Worm (Caenorhabditis elegans) whole organism, L2 larva: ENCODE data around the gene enee-1.

Experiments
- C34F6.9 ChIP-seq: fragments of 150-350 bp; optimal IDR thresholded peaks from 2 replicates; lab custom pipeline; 2014; ENCODE audit warnings: missing biosample characterization, missing genetic modification characterization
- R02D3.7 ChIP-seq: fragments of 150-350 bp; optimal IDR thresholded peaks from 2 replicates; lab custom pipeline; 2014; ENCODE audit warnings: missing biosample characterization, missing genetic modification characterization
- Y55F3AM.14 ChIP-seq: fragments of 200-800 bp; sonication (Bioruptor generic); optimal IDR thresholded peaks from 2 replicates; lab custom pipeline; 2018; ENCODE audit warnings: mild to moderate bottlenecking, missing genetic modification characterization, missing compliant biosample characterization
- ZK546.5 ChIP-seq: sonication (generic microtip); optimal IDR thresholded peaks from 2 replicates; lab custom pipeline; 2017; ENCODE audit warnings: missing biosample characterization, missing genetic modification characterization
- alr-1 ChIP-seq: fragments of 150-350 bp; optimal IDR thresholded peaks from 2 replicates; lab custom pipeline; 2014; ENCODE audit warnings: missing biosample characterization, missing genetic modification characterization
- aly-2 ChIP-seq: fragments of 150-350 bp; optimal IDR thresholded peaks from 2 replicates; lab custom pipeline; 2014; ENCODE audit warnings: missing biosample characterization, missing genetic modification characterization
- ama-1 ChIP-seq: fragments of 150-350 bp; optimal IDR thresholded peaks from 2 replicates; lab custom pipeline; 2018; ENCODE audit warnings: inconsistent platforms
- ceh-82 ChIP-seq: fragments of 150-350 bp; optimal IDR thresholded peaks from 2 replicates; lab custom pipeline; 2014; ENCODE audit warnings: missing biosample characterization, missing genetic modification characterization
- dmd-4 ChIP-seq: sonication (generic microtip); optimal IDR thresholded peaks from 2 replicates; lab custom pipeline; 2017; ENCODE audit warnings: missing biosample characterization, missing genetic modification characterization
- egl-27 ChIP-seq: sonication (generic microtip); optimal IDR thresholded peaks from 3 replicates; lab custom pipeline; 2017; ENCODE audit warnings: missing biosample characterization, missing genetic modification reagents, missing genetic modification characterization
- elt-1 ChIP-seq: fragments of 150-350 bp; optimal IDR thresholded peaks from 2 replicates; lab custom pipeline; 2014; ENCODE audit warnings: missing biosample characterization, missing genetic modification characterization
- elt-3 ChIP-seq: sonication (generic microtip); optimal IDR thresholded peaks from 2 replicates; lab custom pipeline; 2017; ENCODE audit warnings: missing biosample characterization, missing genetic modification characterization
- fos-1 ChIP-seq: fragments of 150-350 bp; optimal IDR thresholded peaks from 2 replicates; lab custom pipeline; 2014; ENCODE audit warnings: missing biosample characterization, missing genetic modification characterization
- gmeb-1 ChIP-seq: fragments of 150-350 bp; optimal IDR thresholded peaks from 2 replicates; lab custom pipeline; 2014; ENCODE audit warnings: missing biosample characterization, missing genetic modification characterization
- lin-13 ChIP-seq: fragments of 150-350 bp; optimal IDR thresholded peaks from 2 replicates; lab custom pipeline; 2014; ENCODE audit warnings: missing biosample characterization, missing genetic modification reagents, missing genetic modification characterization
- lin-39 ChIP-seq: fragments of 150-350 bp; optimal IDR thresholded peaks from 2 replicates; lab custom pipeline; 2014; ENCODE audit warnings: missing biosample characterization, missing genetic modification reagents, missing genetic modification characterization
- lsy-2 ChIP-seq, 2 experiments: fragments of 150-350 bp in 1 of 2; sonication (generic microtip) in 1 of 2; optimal IDR thresholded peaks; 2 replicates each; lab custom pipeline; 2014 to 2017; ENCODE audit warnings: missing biosample characterization in 2 of 2, missing genetic modification characterization in 2 of 2
- mab-5 ChIP-seq: fragments of 150-350 bp; optimal IDR thresholded peaks from 2 replicates; lab custom pipeline; 2014; ENCODE audit warnings: missing biosample characterization, missing genetic modification characterization
- mbf-1 ChIP-seq: sonication (generic microtip); optimal IDR thresholded peaks from 2 replicates; lab custom pipeline; 2017; ENCODE audit warnings: missing biosample characterization, missing genetic modification characterization
- mdl-1 ChIP-seq, 2 experiments: fragments of 150-350 bp in 1 of 2; sonication (generic microtip) in 1 of 2; optimal IDR thresholded peaks; 2 replicates each; lab custom pipeline; 2017; ENCODE audit warnings: missing biosample characterization in 2 of 2, missing genetic modification characterization in 2 of 2
- nhr-10 ChIP-seq: sonication (generic microtip); optimal IDR thresholded peaks from 2 replicates; lab custom pipeline; 2017; ENCODE audit warnings: missing biosample characterization, missing genetic modification characterization
- nhr-12 ChIP-seq: fragments of 150-350 bp; optimal IDR thresholded peaks from 2 replicates; lab custom pipeline; 2014; ENCODE audit warnings: missing biosample characterization, missing genetic modification characterization
- nhr-21 ChIP-seq: fragments of 150-350 bp; optimal IDR thresholded peaks from 2 replicates; lab custom pipeline; 2014; ENCODE audit warnings: missing biosample characterization, missing genetic modification characterization
- nhr-23 ChIP-seq: fragments of 150-350 bp; optimal IDR thresholded peaks from 2 replicates; lab custom pipeline; 2014; ENCODE audit warnings: missing biosample characterization, missing genetic modification reagents, missing genetic modification characterization
- nhr-25 ChIP-seq: fragments of 150-350 bp; sonication (generic microtip); optimal IDR thresholded peaks from 3 replicates; lab custom pipeline; 2014; ENCODE audit warnings: missing biosample characterization, missing genetic modification characterization
- nhr-6 ChIP-seq: fragments of 150-350 bp; optimal IDR thresholded peaks from 2 replicates; lab custom pipeline; 2014; ENCODE audit warnings: missing biosample characterization, missing genetic modification characterization
- nhr-77 ChIP-seq: fragments of 150-350 bp; optimal IDR thresholded peaks from 2 replicates; lab custom pipeline; 2014; ENCODE audit warnings: missing biosample characterization, missing genetic modification characterization
- sem-4 ChIP-seq: fragments of 150-350 bp; optimal IDR thresholded peaks from 2 replicates; lab custom pipeline; 2014; ENCODE audit warnings: missing biosample characterization, missing genetic modification reagents, missing genetic modification characterization
- skn-1 ChIP-seq: sonication (generic microtip); optimal IDR thresholded peaks from 2 replicates; lab custom pipeline; 2017; ENCODE audit warnings: missing biosample characterization, missing genetic modification characterization
- sma-3 ChIP-seq: sonication (generic microtip); optimal IDR thresholded peaks from 2 replicates; lab custom pipeline; 2016; ENCODE audit warnings: missing genetic modification reagents, missing genetic modification characterization, missing compliant biosample characterization
- sma-9 ChIP-seq, 2 experiments: fragments of 150-350 bp in 1 of 2; sonication (generic microtip) in 1 of 2; optimal IDR thresholded peaks; 2 replicates each; lab custom pipeline; 2014 to 2016; ENCODE audit warnings: missing genetic modification characterization in 2 of 2, mild to moderate bottlenecking in 1 of 2, missing biosample characterization in 1 of 2, missing compliant biosample characterization in 1 of 2, missing genetic modification reagents in 1 of 2, moderate library complexity in 1 of 2
- snpc-4 ChIP-seq: fragments of 150-350 bp; optimal IDR thresholded peaks from 2 replicates; lab custom pipeline; 2014; ENCODE audit warnings: missing biosample characterization, missing genetic modification characterization
- unc-62 ChIP-seq: fragments of 150-350 bp; optimal IDR thresholded peaks from 2 replicates; lab custom pipeline; 2014; ENCODE audit warnings: missing biosample characterization, missing genetic modification reagents, missing genetic modification characterization

enee-1 gene

DNA sequence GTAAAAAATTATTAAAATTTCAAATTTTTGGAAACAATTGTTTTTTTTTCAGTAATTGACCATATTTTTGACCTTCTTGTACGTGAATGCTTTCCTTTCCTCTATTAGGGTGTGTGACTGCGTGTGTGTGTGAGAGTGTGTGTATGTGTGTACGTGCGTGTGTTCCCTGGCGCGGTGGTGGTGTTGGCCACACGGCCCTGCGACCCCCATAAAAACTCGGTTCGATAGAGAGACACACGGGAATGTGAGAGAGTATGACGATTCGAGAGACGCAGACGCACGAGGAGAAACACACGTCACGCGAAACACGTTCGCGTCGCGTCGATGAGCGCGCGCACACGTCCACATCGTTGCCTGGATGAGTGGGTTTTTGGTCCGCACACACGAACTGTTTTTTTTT lies 5.7 kb upstream of the enee-1 start (continued):
- TF ChIP-seq sma-9 (GFP tag; optimal IDR thresholded peaks at IDR 0.05; lab: Kevin White, UChicago) (peak; percentile 59), sma-9 (tag; optimal IDR thresholded peaks at IDR 0.05; lab: Kevin White, UChicago) (no peak), nhr-12 (tag; lab: Kevin White, UChicago) (no peak), nhr-25 (tag; lab: Kevin White, UChicago) (peak; percentile 82), Y55F3AM.14 (GFP tag; lab: Kevin White, UChicago) (no peak), egl-27 (tag; lab: Kevin White, UChicago) (peak; percentile 57), alr-1 (tag; lab: Kevin White, UChicago) (no peak)
- TF ChIP-seq, all 48 proteins: peak for 18

- TF ChIP-seq nhr-6 (tag; lab: Kevin White, UChicago) (no peak), mbf-1 (tag; lab: Kevin White, UChicago) (no peak), Y55F3AM.14 (GFP tag; lab: Kevin White, UChicago) (no peak), elt-3 (tag; lab: Kevin White, UChicago) (no peak), aly-2 (no peak), unc-62 (GFP tag; lab: Kevin White, UChicago) (no peak), lin-39 (tag; lab: Kevin White, UChicago) (no peak), sma-9 (GFP tag; optimal IDR thresholded peaks at IDR 0.05; lab: Kevin White, UChicago) (no peak), sma-9 (tag; optimal IDR thresholded peaks at IDR 0.05; lab: Kevin White, UChicago) (no peak), fos-1 (tag; lab: Kevin White, UChicago) (no peak), snpc-4 (tag; lab: Kevin White, UChicago) (no peak), lin-13 (no peak), mdl-1 (tag; optimal IDR thresholded peaks at IDR 0.05; lab: Kevin White, UChicago) (no peak), nhr-10 (tag; lab: Kevin White, UChicago) (no peak), mab-5 (tag; lab: Kevin White, UChicago) (no peak), nhr-21 (no peak), R02D3.7 (tag; lab: Kevin White, UChicago) (no peak), ceh-82 (tag; lab: Kevin White, UChicago) (no peak)
Measured at ce11 chrII:19238-19637, 5.2 kb upstream of the enee-1 start, which contains the start of gene gmeb-1. Gene gmeb-1 (plus strand): TSS chrII:19538.

- TF ChIP-seq aly-2 (no peak), nhr-6 (tag; lab: Kevin White, UChicago) (peak; percentile 59)
Measured at ce11 chrII:21953-22352, 2.5 kb upstream of the enee-1 start.

- TF ChIP-seq ama-1 (lab: Kevin White, UChicago), result peak; percentile 13
- TF ChIP-seq nhr-77, result no peak
- TF ChIP-seq R02D3.7 (tag; lab: Kevin White, UChicago), result no peak
- TF ChIP-seq nhr-23 (tag; lab: Kevin White, UChicago), result no peak
- TF ChIP-seq gmeb-1 (tag; lab: Kevin White, UChicago), result no peak
- no peak for TF ChIP-seq aly-2
- no peak for TF ChIP-seq egl-27 (tag; lab: Kevin White, UChicago)
- no peak for TF ChIP-seq lsy-2 (tag; optimal IDR thresholded peaks at IDR 0.05; lab: Kevin White, UChicago)
- TF ChIP-seq sma-3 (GFP tag; lab: Kevin White, UChicago), result no peak
- TF ChIP-seq nhr-21, result peak; percentile 25
- no peak for TF ChIP-seq elt-1 (tag; lab: Kevin White, UChicago)
- peak; percentile 37 for TF ChIP-seq nhr-6 (tag; lab: Kevin White, UChicago)
- TF ChIP-seq fos-1 (tag; lab: Kevin White, UChicago), result no peak
- no peak for TF ChIP-seq mdl-1 (tag; optimal IDR thresholded peaks at IDR 0.05; lab: Kevin White, UChicago)
Measured at ce11 chrII:23025-23424, 1.4 kb upstream of the enee-1 start, which contains the start of gene sqt-2. Gene sqt-2 (plus strand): TSS chrII:23325.

ce11 chrII:23739-24138 lies 727 bp upstream of the enee-1 start:
- TF ChIP-seq nhr-25 (tag; lab: Kevin White, UChicago) (no peak), C34F6.9 (tag; lab: Kevin White, UChicago) (no peak), elt-3 (tag; lab: Kevin White, UChicago) (peak; percentile 27), dmd-4 (tag; lab: Kevin White, UChicago) (no peak), nhr-23 (tag; lab: Kevin White, UChicago) (no peak), sem-4 (tag; lab: Kevin White, UChicago) (no peak), ZK546.5 (tag; lab: Kevin White, UChicago) (no peak), aly-2 (no peak), mab-5 (tag; lab: Kevin White, UChicago) (no peak), skn-1 (no peak), ama-1 (lab: Kevin White, UChicago) (peak; percentile 62)
- TF ChIP-seq, all 48 proteins: peak for 2
